Fruit fly (Drosophila melanogaster) whole organism, embryonic: ENCODE results near the gene Efr.
A peak's percentile ranks its signal among the peaks of the same experiment; 100 is the strongest.

Source experiments
- Atf-2 ChIP-seq: fragments of 200-800 bp; sonication (Bioruptor generic); optimal IDR thresholded peaks from 2 replicates; lab custom pipeline; 2016; ENCODE audit warnings: missing biosample characterization, missing genetic modification characterization
- Bdp1 ChIP-seq: fragments of 200-800 bp; sonication (Bioruptor generic); optimal IDR thresholded peaks from 3 replicates; lab custom pipeline; 2016; ENCODE audit warnings: missing biosample characterization, missing genetic modification characterization
- CG11560 ChIP-seq: fragments of 200-800 bp; sonication (Bioruptor generic); IDR thresholded peaks from 3 replicates; pipeline ENCODE4 v1.3.6; 2022; ENCODE audit warnings: missing biosample characterization, missing genetic modification characterization
- CG12744 ChIP-seq: fragments of 200-800 bp; sonication (Bioruptor generic); optimal IDR thresholded peaks from 2 replicates; lab custom pipeline; 2016; ENCODE audit warnings: missing biosample characterization, missing genetic modification characterization
- CG13624 ChIP-seq: fragments of 200-800 bp; sonication (Bioruptor generic); optimal IDR thresholded peaks from 2 replicates; lab custom pipeline; 2016; ENCODE audit warnings: missing biosample characterization, missing genetic modification characterization
- CG1792 ChIP-seq: fragments of 200-800 bp; sonication (Bioruptor generic); optimal IDR thresholded peaks from 2 replicates; lab custom pipeline; 2016; ENCODE audit warnings: missing biosample characterization, missing genetic modification characterization
- CG18011 ChIP-seq: fragments of 200-800 bp; sonication (Bioruptor generic); optimal IDR thresholded peaks from 2 replicates; lab custom pipeline; 2017; ENCODE audit warnings: missing biosample characterization, missing genetic modification characterization, mild to moderate bottlenecking, moderate library complexity, missing genotype
- CG18262 ChIP-seq: fragments of 200-800 bp; optimal IDR thresholded peaks from 3 replicates; lab custom pipeline; 2019; ENCODE audit warnings: missing biosample characterization, mild to moderate bottlenecking, missing genetic modification characterization, moderate library complexity
- CG2202 ChIP-seq: fragments of 200-800 bp; sonication (Bioruptor generic); optimal IDR thresholded peaks from 2 replicates; lab custom pipeline; 2018; ENCODE audit warnings: missing biosample characterization, mild to moderate bottlenecking, missing genetic modification characterization
- CG32767 ChIP-seq: fragments of 200-800 bp; sonication (Bioruptor generic); IDR thresholded peaks from 2 replicates; pipeline ENCODE4 v1.3.6; 2022; ENCODE audit warnings: missing biosample characterization, missing genetic modification characterization
- CG34422 ChIP-seq: fragments of 200-800 bp; sonication (Bioruptor generic); IDR thresholded peaks from 3 replicates; pipeline ENCODE4 v1.3.6; 2022; ENCODE audit warnings: missing biosample characterization, missing genetic modification characterization
- CG4282 ChIP-seq: fragments of 200-800 bp; sonication (Bioruptor generic); optimal IDR thresholded peaks from 2 replicates; lab custom pipeline; 2016; ENCODE audit warnings: missing biosample characterization, missing genetic modification characterization
- CG6272 ChIP-seq: fragments of 200-800 bp; sonication (Bioruptor generic); IDR thresholded peaks from 2 replicates; pipeline ENCODE4 v1.3.6; 2022; ENCODE audit warnings: missing biosample characterization, missing genetic modification characterization
- CG6654 ChIP-seq: fragments of 200-800 bp; sonication (Bioruptor generic); optimal IDR thresholded peaks from 2 replicates; lab custom pipeline; 2017; ENCODE audit warnings: missing biosample characterization, mild to moderate bottlenecking, missing genetic modification characterization
- CG6791 ChIP-seq: fragments of 200-800 bp; sonication (Bioruptor generic); IDR thresholded peaks from 3 replicates; pipeline ENCODE4 v1.3.6; 2022; ENCODE audit warnings: missing biosample characterization, missing genetic modification characterization; ENCODE audit not compliant: partially characterized antibody
- CG7357 ChIP-seq: fragments of 200-800 bp; sonication (Bioruptor generic); IDR thresholded peaks from 3 replicates; pipeline ENCODE4 v1.3.6; 2022; ENCODE audit warnings: missing biosample characterization, missing genetic modification characterization
- CG7928 ChIP-seq: fragments of 200-800 bp; sonication (Bioruptor generic); optimal IDR thresholded peaks from 2 replicates; lab custom pipeline; 2017; ENCODE audit warnings: missing biosample characterization, mild to moderate bottlenecking, missing genetic modification characterization
- CG7987 ChIP-seq: fragments of 200-800 bp; sonication (Bioruptor generic); optimal IDR thresholded peaks from 2 replicates; lab custom pipeline; 2018; ENCODE audit warnings: missing biosample characterization, mild to moderate bottlenecking, missing genetic modification characterization, moderate library complexity
- CG8388 ChIP-seq: fragments of 200-800 bp; sonication (Bioruptor generic); optimal IDR thresholded peaks from 2 replicates; lab custom pipeline; 2019; ENCODE audit warnings: missing biosample characterization, mild to moderate bottlenecking, missing genetic modification characterization, moderate library complexity
- CG9437 ChIP-seq: fragments of 200-800 bp; sonication (Bioruptor generic); optimal IDR thresholded peaks from 2 replicates; lab custom pipeline; 2018; ENCODE audit warnings: missing biosample characterization, mild to moderate bottlenecking, missing genetic modification characterization
- Doc3 ChIP-seq: fragments of 200-800 bp; sonication (Bioruptor generic); IDR thresholded peaks from 3 replicates; pipeline ENCODE4 v1.3.6; 2022; ENCODE audit warnings: missing biosample characterization, missing genetic modification characterization; ENCODE audit not compliant: partially characterized antibody
- Ets97D ChIP-seq: fragments of 200-800 bp; sonication (Bioruptor generic); optimal IDR thresholded peaks from 3 replicates; lab custom pipeline; 2016; ENCODE audit warnings: missing biosample characterization, missing genetic modification characterization
- H15 ChIP-seq: fragments of 200-800 bp; sonication (Bioruptor generic); IDR thresholded peaks from 3 replicates; pipeline ENCODE4 v1.3.6; 2022; ENCODE audit warnings: missing biosample characterization, missing genetic modification characterization
- NC2β ChIP-seq: fragments of 200-800 bp; sonication (Bioruptor generic); optimal IDR thresholded peaks from 2 replicates; lab custom pipeline; 2016; ENCODE audit warnings: missing biosample characterization, missing genetic modification characterization
- Neu2 ChIP-seq: fragments of 200-800 bp; sonication (Bioruptor generic); optimal IDR thresholded peaks from 3 replicates; lab custom pipeline; 2016; ENCODE audit warnings: missing biosample characterization, missing genetic modification characterization, borderline replicate concordance
- Optix ChIP-seq: fragments of 200-800 bp; sonication (Bioruptor generic); IDR thresholded peaks from 3 replicates; pipeline ENCODE4 v1.3.6; 2022; ENCODE audit warnings: missing biosample characterization, missing genetic modification characterization
- PHDP ChIP-seq: fragments of 200-800 bp; sonication (Bioruptor generic); optimal IDR thresholded peaks from 3 replicates; lab custom pipeline; 2018; ENCODE audit warnings: missing biosample characterization, mild to moderate bottlenecking, missing genetic modification characterization, moderate library complexity
- Rfx ChIP-seq: fragments of 200-800 bp; sonication (Bioruptor generic); IDR thresholded peaks from 2 replicates; pipeline ENCODE4 v1.3.6; 2022; ENCODE audit warnings: missing biosample characterization, missing genetic modification characterization
- Sry-β ChIP-seq: fragments of 200-800 bp; sonication (Bioruptor generic); optimal IDR thresholded peaks from 2 replicates; lab custom pipeline; 2018; ENCODE audit warnings: missing biosample characterization, mild to moderate bottlenecking, missing genetic modification characterization, moderate library complexity
- Sry-δ ChIP-seq: fragments of 200-800 bp; sonication (Bioruptor generic); optimal IDR thresholded peaks from 2 replicates; lab custom pipeline; 2016; ENCODE audit warnings: missing biosample characterization, missing genetic modification characterization
- bab2 ChIP-seq: fragments of 200-800 bp; sonication (Bioruptor generic); optimal IDR thresholded peaks from 2 replicates; lab custom pipeline; 2016; ENCODE audit warnings: missing biosample characterization, missing genetic modification characterization
- da ChIP-seq: fragments of 200-800 bp; sonication (Bioruptor generic); optimal IDR thresholded peaks from 2 replicates; lab custom pipeline; 2016; ENCODE audit warnings: missing biosample characterization, missing genetic modification characterization
- ftz-f1 ChIP-seq: fragments of 200-800 bp; sonication (Bioruptor generic); optimal IDR thresholded peaks from 2 replicates; lab custom pipeline; 2016; ENCODE audit warnings: missing biosample characterization, missing genetic modification characterization
- gce ChIP-seq: fragments of 200-800 bp; sonication (Bioruptor generic); IDR thresholded peaks from 3 replicates; pipeline ENCODE4 v1.3.6; 2022; ENCODE audit warnings: missing biosample characterization, missing genetic modification characterization
- gro ChIP-seq: fragments of 200-800 bp; sonication (Bioruptor generic); optimal IDR thresholded peaks from 2 replicates; lab custom pipeline; 2016; ENCODE audit warnings: missing biosample characterization, missing genetic modification characterization
- jigr1 ChIP-seq: fragments of 200-800 bp; sonication (Bioruptor generic); IDR thresholded peaks from 3 replicates; pipeline ENCODE4 v1.3.6; 2022; ENCODE audit warnings: missing biosample characterization, missing genetic modification characterization
- jumu ChIP-seq: fragments of 200-800 bp; sonication (Bioruptor generic); optimal IDR thresholded peaks from 3 replicates; lab custom pipeline; 2016; ENCODE audit warnings: missing biosample characterization, missing genetic modification characterization
- klu ChIP-seq: fragments of 200-800 bp; sonication (Bioruptor generic); IDR thresholded peaks from 2 replicates; pipeline ENCODE4 v1.3.6; 2022; ENCODE audit warnings: missing biosample characterization, missing genetic modification characterization
- oc ChIP-seq: fragments of 200-800 bp; sonication (Bioruptor generic); optimal IDR thresholded peaks from 2 replicates; lab custom pipeline; 2018; ENCODE audit warnings: missing biosample characterization, mild to moderate bottlenecking, missing genetic modification characterization, moderate library complexity
- pan ChIP-seq, 4 experiments: fragments of >200 bp in 3 of 4; fragments of 200-800 bp in 1 of 4; sonication (Bioruptor generic) in 1 of 4; optimal IDR thresholded peaks in 3 of 4; IDR thresholded peaks in 1 of 4; 2 replicates each; pipeline versions ENCODE4 v1.3.6 to Lab custom; 2017 to 2022; ENCODE audit warnings: missing biosample characterization in 2 of 4, missing genetic modification characterization in 2 of 4, mixed read lengths in 1 of 4
- pb ChIP-seq: fragments of 200-800 bp; sonication (Bioruptor generic); optimal IDR thresholded peaks from 3 replicates; lab custom pipeline; 2016; ENCODE audit warnings: missing biosample characterization, missing genetic modification characterization
- peb ChIP-seq: fragments of 200-800 bp; sonication (Bioruptor generic); IDR thresholded peaks from 2 replicates; pipeline ENCODE4 v1.3.6; 2022; ENCODE audit warnings: missing biosample characterization, missing genetic modification characterization
- pum ChIP-seq: fragments of 200-800 bp; sonication (Bioruptor generic); optimal IDR thresholded peaks from 2 replicates; lab custom pipeline; 2016; ENCODE audit warnings: missing biosample characterization, missing genetic modification characterization
- ro ChIP-seq: fragments of 200-800 bp; sonication (Bioruptor generic); IDR thresholded peaks from 2 replicates; pipeline ENCODE4 v1.3.6; 2022; ENCODE audit warnings: missing biosample characterization, missing genetic modification characterization
- run ChIP-seq: fragments of 200-800 bp; sonication (Bioruptor generic); optimal IDR thresholded peaks from 3 replicates; lab custom pipeline; 2018; ENCODE audit warnings: missing biosample characterization, mild to moderate bottlenecking, missing genetic modification characterization
- scrt ChIP-seq: fragments of 200-800 bp; sonication (Bioruptor generic); optimal IDR thresholded peaks from 2 replicates; lab custom pipeline; 2018; ENCODE audit warnings: missing biosample characterization, mild to moderate bottlenecking, missing genetic modification characterization, moderate library complexity
- wek ChIP-seq: fragments of 200-800 bp; sonication (Bioruptor generic); optimal IDR thresholded peaks from 3 replicates; lab custom pipeline; 2018; ENCODE audit warnings: missing biosample characterization, mild to moderate bottlenecking, missing genetic modification characterization, moderate library complexity
- z ChIP-seq: fragments of 200-800 bp; sonication (Bioruptor generic); IDR thresholded peaks from 3 replicates; pipeline ENCODE4 v1.3.6; 2022; ENCODE audit warnings: missing biosample characterization, missing genetic modification characterization
- zen2 ChIP-seq: fragments of 200-800 bp; sonication (Bioruptor generic); IDR thresholded peaks from 3 replicates; pipeline ENCODE4 v1.3.6; 2022; ENCODE audit warnings: missing biosample characterization, missing genetic modification characterization; ENCODE audit not compliant: partially characterized antibody
- zfh1 ChIP-seq: fragments of 200-800 bp; sonication (Bioruptor generic); IDR thresholded peaks from 3 replicates; pipeline ENCODE4 v1.3.6; 2022; ENCODE audit warnings: missing biosample characterization, missing genetic modification characterization

The Efr gene

dm6 chrX:6267187-6267711 lies 47.5 kb downstream of the Efr start, which contains the start of gene schlank (continued):
- no peak for TF ChIP-seq CG2202 (tag; lab: Kevin White, UChicago)
- TF ChIP-seq scrt (GFP tag; lab: Kevin White, UChicago): no peak
- no peak for TF ChIP-seq Doc3 (GFP tag; lab: Robert Waterston, UW)
- no peak for TF ChIP-seq z (GFP tag; lab: Robert Waterston, UW)
- TF ChIP-seq CG8388: peak; percentile 52
- TF ChIP-seq ro: no peak
- peak; percentile 38 for TF ChIP-seq CG4282 (GFP tag; lab: Kevin White, UChicago)
- TF ChIP-seq zfh1: peak; percentile 58; the same call in 2 of the 3 replicates
- no peak for TF ChIP-seq Neu2 (GFP tag; lab: Kevin White, UChicago)
- peak; percentile 45; the same call in 1 of the 3 replicates for TF ChIP-seq H15
- TF ChIP-seq pb (GFP tag; lab: Kevin White, UChicago): no peak
- TF ChIP-seq PHDP (tag; lab: Kevin White, UChicago): no peak
- TF ChIP-seq CG7357 (GFP tag; lab: Robert Waterston, UW): peak; percentile 62; the same call in 2 of the 3 replicates
- TF ChIP-seq CG7987 (GFP tag; lab: Kevin White, UChicago): no peak
- TF ChIP-seq CG6654 (GFP tag; lab: Kevin White, UChicago): no peak
- peak; percentile 54 for TF ChIP-seq CG13624 (GFP tag; lab: Kevin White, UChicago)
- 0 out of 2 replicates have a peak, but pooled peaks have one; percentile 29 for TF ChIP-seq peb (GFP tag; lab: Robert Waterston, UW)
- TF ChIP-seq oc (tag; lab: Kevin White, UChicago): no peak
- no peak for TF ChIP-seq pan (optimal IDR thresholded peaks at IDR 0.05; lab: Kevin White, UChicago)
- peak in 1 of 2 experiments; percentile 68 for TF ChIP-seq pan (GFP tag; optimal IDR thresholded peaks at IDR 0.05 in 1 of 2, IDR thresholded peaks at IDR 0.05 in 1 of 2)
- no peak for TF ChIP-seq CG1792 (GFP tag; lab: Kevin White, UChicago)
- TF ChIP-seq jigr1 (GFP tag; lab: Robert Waterston, UW): 0 out of 3 replicates have a peak, but pooled peaks have one; percentile 46
- TF ChIP-seq Atf-2 (GFP tag; lab: Kevin White, UChicago): peak; percentile 49
- no peak for TF ChIP-seq run
- TF ChIP-seq NC2β: peak; percentile 60
- TF ChIP-seq CG18262 (tag; lab: Kevin White, UChicago): peak; percentile 53
- peak; percentile 36 for TF ChIP-seq Ets97D
- peak; percentile 17 for TF ChIP-seq Bdp1 (GFP tag; lab: Kevin White, UChicago)
- TF ChIP-seq wek (GFP tag; lab: Kevin White, UChicago): no peak
- peak; percentile 67 for TF ChIP-seq Rfx (GFP tag; lab: Robert Waterston, UW)
- no peak for TF ChIP-seq CG6791 (GFP tag; lab: Robert Waterston, UW)
- TF ChIP-seq CG34422: no peak
- peak; percentile 30 for TF ChIP-seq Sry-δ
- TF ChIP-seq CG32767 (GFP tag; lab: Robert Waterston, UW): no peak
- TF ChIP-seq Optix (GFP tag; lab: Robert Waterston, UW): peak; percentile 63; the same call in 2 of the 3 replicates
- peak; percentile 74 for TF ChIP-seq jumu (GFP tag; lab: Kevin White, UChicago)
- TF ChIP-seq CG6272 (GFP tag; lab: Robert Waterston, UW): 0 out of 2 replicates have a peak, but pooled peaks have one; percentile 6
- TF ChIP-seq CG11560 (tag; lab: Robert Waterston, UW): no peak
- TF ChIP-seq CG9437 (GFP tag; lab: Kevin White, UChicago): peak; percentile 13
- no peak for TF ChIP-seq CG18011 (GFP tag; lab: Kevin White, UChicago)
- peak; percentile 22; the same call in 1 of the 2 replicates for TF ChIP-seq klu (GFP tag; lab: Robert Waterston, UW)
- TF ChIP-seq Sry-β (GFP tag; lab: Kevin White, UChicago): no peak
- TF ChIP-seq CG7928: peak; percentile 85
- no peak for TF ChIP-seq ftz-f1 (GFP tag; lab: Kevin White, UChicago)
- TF ChIP-seq da: no peak
- TF ChIP-seq pum (GFP tag; lab: Kevin White, UChicago): peak; percentile 51
- TF ChIP-seq gro: no peak
- no peak for TF ChIP-seq gce (GFP tag; lab: Robert Waterston, UW)
- TF ChIP-seq CG12744 (GFP tag; lab: Kevin White, UChicago): no peak
- peak; percentile 62 for TF ChIP-seq bab2
- TF ChIP-seq zen2 (GFP tag; lab: Robert Waterston, UW): no peak
